Fruit fly (Drosophila melanogaster): ENCODE results near the gene CG18789.

The CG18789 gene

dm6 chr2L:11989729-11990128 is 5.5 kb downstream of the CG18789 start, which contains the start of the genes zuc and dgt2 (continued):
- peak; percentile 64 for TF ChIP-seq trem (tag; optimal IDR thresholded peaks at IDR 0.05)
- TF ChIP-seq CG12659 (GFP tag; optimal IDR thresholded peaks at IDR 0.05): peak; percentile 11
- TF ChIP-seq stwl (tag; optimal IDR thresholded peaks at IDR 0.05): peak; percentile 86
- 0 out of 3 replicates have a peak, but pooled peaks have one; percentile 29 for TF ChIP-seq vnd (GFP tag; IDR thresholded peaks at IDR 0.05; ENCODE audit: partially characterized antibody)
- no peak for TF ChIP-seq Mad (GFP tag; optimal IDR thresholded peaks at IDR 0.05)

DNA sequence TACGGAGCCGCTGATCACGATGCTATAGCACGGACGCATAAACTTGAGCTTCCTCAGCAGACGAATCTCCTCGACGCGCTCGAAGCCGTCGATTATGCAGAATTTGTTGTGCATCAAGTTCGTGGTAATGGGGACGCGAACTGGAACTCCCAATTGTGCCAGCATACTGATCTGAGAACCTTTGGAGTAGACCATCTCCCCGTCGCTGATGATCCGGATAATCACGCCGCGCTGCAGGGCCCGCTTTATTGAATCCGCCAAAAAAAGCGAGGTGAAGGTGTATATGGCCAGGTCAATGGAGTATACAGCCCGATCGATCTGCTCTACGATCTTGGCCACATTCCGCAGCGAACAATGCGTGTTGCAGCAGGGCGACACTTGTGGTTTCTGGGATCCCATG is 6.0 kb downstream of the CG18789 start:
- TF ChIP-seq Ptx1 (GFP tag; IDR thresholded peaks at IDR 0.05) (no peak), ac (GFP tag; optimal IDR thresholded peaks at IDR 0.05) (no peak), tup (GFP tag; optimal IDR thresholded peaks at IDR 0.05) (no peak), CG17829 (tag; optimal IDR thresholded peaks at IDR 0.05) (no peak), rib (GFP tag; IDR thresholded peaks at IDR 0.05) (no peak), pfk (GFP tag; optimal IDR thresholded peaks at IDR 0.05) (no peak), Max (GFP tag; optimal IDR thresholded peaks at IDR 0.05) (no peak), chif (GFP tag; optimal IDR thresholded peaks at IDR 0.05) (no peak), pum (GFP tag; optimal IDR thresholded peaks at IDR 0.05) (no peak), bbx (GFP tag; IDR thresholded peaks at IDR 0.05; ENCODE audit: partially characterized antibody) (no peak), maf-S (GFP tag; optimal IDR thresholded peaks at IDR 0.05) (no peak), CG18262 (tag; optimal IDR thresholded peaks at IDR 0.05) (no peak), Hmx (GFP tag; optimal IDR thresholded peaks at IDR 0.05) (no peak), tgo (GFP tag; IDR thresholded peaks at IDR 0.05) (no peak)

DNA sequence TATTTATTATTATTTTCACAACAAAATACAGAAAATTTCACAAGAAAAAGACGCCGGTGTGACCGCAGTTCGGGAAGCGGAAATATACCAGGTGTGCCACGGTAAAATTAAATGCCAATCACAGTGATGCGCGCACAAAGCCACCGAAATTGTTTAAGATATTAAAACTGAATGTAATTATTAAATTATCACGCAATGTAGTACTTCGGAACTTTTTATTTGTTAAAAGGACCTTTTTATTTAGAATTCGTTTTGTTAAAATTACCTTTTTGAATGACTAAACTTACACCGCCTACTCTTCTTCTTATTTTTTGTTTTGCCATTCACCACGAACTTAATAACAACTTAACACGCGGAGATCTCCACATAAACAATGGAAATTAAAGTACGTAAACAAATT is 7.3 kb downstream of the CG18789 start, which contains the start of the genes CG6686 and CG34163:
TSS of gene CG6686 (minus strand) at position 95 of the 400 bp plus-strand sequence.
TSS of gene CG34163 (plus strand) at position 326 of the 400 bp plus-strand sequence.
- TF ChIP-seq CG8388 (GFP tag; optimal IDR thresholded peaks at IDR 0.05) (no peak), zen (tag; optimal IDR thresholded peaks at IDR 0.05) (peak; percentile 44), dpn (GFP tag; optimal IDR thresholded peaks at IDR 0.05) (peak; percentile 20 to 44), tap (tag; optimal IDR thresholded peaks at IDR 0.05) (no peak), CG9932 (GFP tag; IDR thresholded peaks at IDR 0.05) (peak; percentile 56), pros (GFP tag; optimal IDR thresholded peaks at IDR 0.05) (no peak), Myb (GFP tag; optimal IDR thresholded peaks at IDR 0.05) (peak; percentile 13), stwl (tag; optimal IDR thresholded peaks at IDR 0.05) (peak; percentile 63), Xbp1 (GFP tag; optimal IDR thresholded peaks at IDR 0.05) (peak; percentile 61), CG9876 (GFP tag; optimal IDR thresholded peaks at IDR 0.05) (peak; percentile 9), CG3995 (GFP tag; optimal IDR thresholded peaks at IDR 0.05) (peak; percentile 31), Hand (GFP tag; optimal IDR thresholded peaks at IDR 0.05) (no peak), Tbp (GFP tag; optimal IDR thresholded peaks at IDR 0.05) (peak; percentile 36), sqz (GFP tag; optimal IDR thresholded peaks at IDR 0.05) (no peak), Hmx (GFP tag; optimal IDR thresholded peaks at IDR 0.05) (peak; percentile 29), YL-1 (GFP tag; optimal IDR thresholded peaks at IDR 0.05) (peak; percentile 94), HmgD (GFP tag; optimal IDR thresholded peaks at IDR 0.05) (peak; percentile 34), CG6254 (GFP tag; optimal IDR thresholded peaks at IDR 0.05) (peak; percentile 19), twi (tag; optimal IDR thresholded peaks at IDR 0.05) (no peak), CG9817 (tag; optimal IDR thresholded peaks at IDR 0.05) (peak; percentile 13), mam (GFP tag; optimal IDR thresholded peaks at IDR 0.05) (peak; percentile 44), CG2712 (tag; optimal IDR thresholded peaks at IDR 0.05) (peak; percentile 65), BEAF-32 (GFP tag; optimal IDR thresholded peaks at IDR 0.05) (peak; percentile 41), CG17385 (GFP tag; optimal IDR thresholded peaks at IDR 0.05) (peak; percentile 99), HLH54F (GFP tag; optimal IDR thresholded peaks at IDR 0.05) (peak; percentile 42), maf-S (GFP tag; optimal IDR thresholded peaks at IDR 0.05) (peak; percentile 30), Hsf (GFP tag; optimal IDR thresholded peaks at IDR 0.05) (peak; percentile 64), Hey (tag; optimal IDR thresholded peaks at IDR 0.05) (no peak), CG10321 (GFP tag; IDR thresholded peaks at IDR 0.05) (no peak), CG17612 (GFP tag; IDR thresholded peaks at IDR 0.05) (no peak), CG13424 (tag; optimal IDR thresholded peaks at IDR 0.05) (peak; percentile 23), Meics (GFP tag; optimal IDR thresholded peaks at IDR 0.05) (peak; percentile 47)
